Worm (Caenorhabditis elegans) whole organism, young adult: ENCODE data around the gene T15H9.4.

Experiments
- F22D6.2 ChIP-seq: sonication (generic microtip); optimal IDR thresholded peaks from 2 replicates; lab custom pipeline; 2016; ENCODE audit warnings: mild to moderate bottlenecking, missing genetic modification characterization, missing compliant biosample characterization
- F23B12.7 ChIP-seq: sonication (generic microtip); optimal IDR thresholded peaks from 2 replicates; lab custom pipeline; 2017; ENCODE audit warnings: missing genetic modification characterization, mild to moderate bottlenecking, missing compliant biosample characterization, antibody characterized with exemption, moderate library complexity; ENCODE audit not compliant: insufficient read depth
- F33H1.4 ChIP-seq: fragments of 200-800 bp; sonication (Bioruptor generic); IDR thresholded peaks from 2 replicates; pipeline ENCODE4 v1.3.6; 2022; ENCODE audit warnings: missing genetic modification reagents, missing genetic modification characterization, missing compliant biosample characterization
- F37B4.10 ChIP-seq: fragments of 200-800 bp; sonication (Bioruptor generic); IDR thresholded peaks from 2 replicates; pipeline ENCODE4 v1.3.6; 2022; ENCODE audit warnings: missing genetic modification characterization, missing compliant biosample characterization
- T07F8.4 ChIP-seq: sonication (generic microtip); optimal IDR thresholded peaks from 2 replicates; lab custom pipeline; 2016; ENCODE audit warnings: mild to moderate bottlenecking, missing genetic modification characterization, moderate library complexity, missing compliant biosample characterization
- aptf-3 ChIP-seq: fragments of 200-800 bp; sonication (Bioruptor generic); IDR thresholded peaks from 2 replicates; pipeline ENCODE4 v1.3.6; 2022; ENCODE audit warnings: missing genetic modification characterization, missing compliant biosample characterization
- ceh-79 ChIP-seq: sonication (generic microtip); optimal IDR thresholded peaks from 2 replicates; lab custom pipeline; 2017; ENCODE audit warnings: mild to moderate bottlenecking, missing genetic modification characterization, missing compliant biosample characterization
- him-1 ChIP-seq: sonication (generic microtip); optimal IDR thresholded peaks from 2 replicates; lab custom pipeline; 2016; ENCODE audit warnings: missing genotype, missing genetic modification reagents, missing genetic modification characterization, missing compliant biosample characterization
- pha-4 ChIP-seq: fragments of 150-350 bp; sonication (generic microtip); optimal IDR thresholded peaks from 2 replicates; lab custom pipeline; 2014; ENCODE audit warnings: missing biosample characterization, missing genetic modification reagents, missing genetic modification characterization
- somi-1 ChIP-seq: fragments of 200-800 bp; sonication (Bioruptor generic); optimal IDR thresholded peaks from 2 replicates; lab custom pipeline; 2018; ENCODE audit warnings: mild to moderate bottlenecking, missing genetic modification characterization, missing compliant biosample characterization
- tbp1 ChIP-seq: fragments of 200-800 bp; sonication (Bioruptor generic); optimal IDR thresholded peaks from 2 replicates; lab custom pipeline; 2018; ENCODE audit warnings: mild to moderate bottlenecking, missing genetic modification characterization, missing compliant biosample characterization

DNA sequence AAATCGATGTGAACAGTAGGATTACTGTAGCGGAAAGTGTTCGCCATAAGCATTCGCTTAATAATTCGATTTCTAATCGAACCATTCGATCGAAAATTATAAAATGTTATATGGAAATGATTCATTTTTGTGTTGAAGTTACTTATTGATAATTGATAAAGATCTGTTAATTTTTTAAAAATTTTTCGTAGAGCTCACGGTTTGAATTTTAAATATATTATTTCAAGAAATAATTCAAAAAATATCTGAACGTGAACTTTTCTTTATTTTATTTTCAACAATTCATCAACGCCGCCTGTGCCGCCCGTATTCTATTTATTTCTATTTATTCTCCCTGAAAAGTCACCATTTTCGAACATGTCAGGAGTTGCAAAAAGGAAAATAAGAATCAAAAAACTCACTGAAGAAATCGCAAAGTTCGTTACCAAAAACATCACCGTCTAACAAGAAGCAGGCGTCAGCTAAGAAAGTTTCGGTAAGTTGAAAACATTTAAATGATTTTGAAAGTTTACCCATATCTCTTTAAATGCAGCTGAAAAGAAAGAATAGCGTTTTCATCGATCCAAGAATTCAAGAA is at the start of gene T15H9.4, which contains the start of gene T15H9.5:
- TF ChIP-seq F33H1.4 (GFP tag; lab: Robert Waterston, UW) (no peak), F22D6.2 (tag; lab: Kevin White, UChicago) (no peak), T07F8.4 (tag; lab: Kevin White, UChicago) (no peak), him-1 (tag; lab: Kevin White, UChicago) (no peak), tbp1 (no peak), pha-4 (no peak), F23B12.7 (no peak), aptf-3 (no peak), somi-1 (GFP tag; lab: Kevin White, UChicago) (no peak), ceh-79 (tag; lab: Kevin White, UChicago) (no peak), F37B4.10 (GFP tag; lab: Robert Waterston, UW) (no peak)
